Fruit fly (Drosophila melanogaster) whole organism, embryonic: ENCODE data around the gene Tpst.

Experiments
- Antp ChIP-seq: fragments of 200-800 bp; sonication (Bioruptor generic); optimal IDR thresholded peaks from 3 replicates; lab custom pipeline; 2016; ENCODE audit warnings: missing biosample characterization, missing genetic modification characterization
- Atf-2 ChIP-seq: fragments of 200-800 bp; sonication (Bioruptor generic); optimal IDR thresholded peaks from 2 replicates; lab custom pipeline; 2016; ENCODE audit warnings: missing biosample characterization, missing genetic modification characterization
- B-H1 ChIP-seq: fragments of 200-800 bp; sonication (Bioruptor generic); IDR thresholded peaks from 3 replicates; pipeline ENCODE4 v1.3.6; 2022; ENCODE audit warnings: missing biosample characterization, missing genetic modification characterization
- CG1024 ChIP-seq: fragments of 200-800 bp; sonication (Bioruptor generic); IDR thresholded peaks from 2 replicates; pipeline ENCODE4 v1.3.6; 2022; ENCODE audit warnings: missing biosample characterization, missing genetic modification characterization
- CG10431 ChIP-seq: fragments of 200-800 bp; sonication (Bioruptor generic); optimal IDR thresholded peaks from 3 replicates; lab custom pipeline; 2018; ENCODE audit warnings: missing biosample characterization, mild to moderate bottlenecking, missing genetic modification characterization
- CG10462 ChIP-seq: fragments of 200-800 bp; sonication (Bioruptor generic); optimal IDR thresholded peaks from 2 replicates; lab custom pipeline; 2016; ENCODE audit warnings: missing biosample characterization, missing genetic modification characterization
- CG10959 ChIP-seq: fragments of 200-800 bp; sonication (Bioruptor generic); IDR thresholded peaks from 2 replicates; pipeline ENCODE4 v1.3.6; 2022; ENCODE audit warnings: missing biosample characterization, missing genetic modification characterization
- CG11456 ChIP-seq: fragments of 200-800 bp; sonication (Bioruptor generic); IDR thresholded peaks from 3 replicates; pipeline ENCODE4 v1.3.6; 2022; ENCODE audit warnings: missing biosample characterization, missing genetic modification characterization
- CG14710 ChIP-seq: fragments of 200-800 bp; sonication (Bioruptor generic); optimal IDR thresholded peaks from 3 replicates; lab custom pipeline; 2019; ENCODE audit warnings: missing biosample characterization, mild to moderate bottlenecking, missing genetic modification characterization, moderate library complexity
- CG1529 ChIP-seq: fragments of 200-800 bp; sonication (Bioruptor generic); optimal IDR thresholded peaks from 3 replicates; lab custom pipeline; 2018; ENCODE audit warnings: missing biosample characterization, missing genetic modification characterization
- CG16863 ChIP-seq: fragments of 200-800 bp; sonication (Bioruptor generic); optimal IDR thresholded peaks from 3 replicates; lab custom pipeline; 2016; ENCODE audit warnings: missing biosample characterization, missing genetic modification characterization
- CG17829 ChIP-seq: fragments of 200-800 bp; optimal IDR thresholded peaks from 2 replicates; lab custom pipeline; 2019; ENCODE audit warnings: missing biosample characterization, mild to moderate bottlenecking, missing genetic modification characterization, moderate library complexity
- CG18764 ChIP-seq: fragments of 200-800 bp; sonication (Bioruptor generic); optimal IDR thresholded peaks from 3 replicates; lab custom pipeline; 2016; ENCODE audit warnings: missing biosample characterization, missing genetic modification characterization
- CG32772 ChIP-seq: fragments of 200-800 bp; sonication (Bioruptor generic); IDR thresholded peaks from 2 replicates; pipeline ENCODE4 v1.3.6; 2022; ENCODE audit warnings: missing biosample characterization, missing genetic modification characterization
- CG3281 ChIP-seq: fragments of 200-800 bp; sonication (Bioruptor generic); optimal IDR thresholded peaks from 3 replicates; lab custom pipeline; 2017; ENCODE audit warnings: missing biosample characterization, mild to moderate bottlenecking, missing genetic modification characterization
- CG34376 ChIP-seq: fragments of 200-800 bp; sonication (Bioruptor generic); optimal IDR thresholded peaks from 2 replicates; lab custom pipeline; 2018; ENCODE audit warnings: missing biosample characterization, mild to moderate bottlenecking, missing genetic modification characterization
- CG4820 ChIP-seq: fragments of 200-800 bp; sonication (Bioruptor generic); optimal IDR thresholded peaks from 3 replicates; lab custom pipeline; 2016; ENCODE audit warnings: missing biosample characterization, missing genetic modification characterization
- CG6854 ChIP-seq: fragments of 200-800 bp; sonication (Bioruptor generic); optimal IDR thresholded peaks from 3 replicates; lab custom pipeline; 2017; ENCODE audit warnings: missing biosample characterization, mild to moderate bottlenecking, missing genetic modification characterization
- CG8478 ChIP-seq: fragments of >200 bp; optimal IDR thresholded peaks from 2 replicates; lab custom pipeline; 2018
- CG8944 ChIP-seq: fragments of 200-800 bp; sonication (Bioruptor generic); optimal IDR thresholded peaks from 3 replicates; lab custom pipeline; 2016; ENCODE audit warnings: missing biosample characterization, missing genetic modification characterization
- CG9817 ChIP-seq: fragments of 200-800 bp; sonication (Bioruptor generic); optimal IDR thresholded peaks from 2 replicates; lab custom pipeline; 2018; ENCODE audit warnings: missing biosample characterization, mild to moderate bottlenecking, missing genetic modification characterization, moderate library complexity
- Deaf1 ChIP-seq: fragments of 200-800 bp; optimal IDR thresholded peaks from 3 replicates; lab custom pipeline; 2019; ENCODE audit warnings: missing biosample characterization, mild to moderate bottlenecking, missing genetic modification characterization, moderate library complexity
- Dp ChIP-seq: fragments of 200-800 bp; sonication (Bioruptor generic); optimal IDR thresholded peaks from 2 replicates; lab custom pipeline; 2018; ENCODE audit warnings: missing biosample characterization, mild to moderate bottlenecking, missing genetic modification characterization, moderate library complexity
- Ets65A ChIP-seq: fragments of 200-800 bp; sonication (Bioruptor generic); peaks from one replicate; lab custom pipeline; 2016; ENCODE audit warnings: missing biosample characterization, missing genetic modification characterization
- HLH4C ChIP-seq: fragments of 200-800 bp; sonication (Bioruptor generic); IDR thresholded peaks from 3 replicates; pipeline ENCODE4 v1.3.6; 2022; ENCODE audit warnings: missing biosample characterization, missing genetic modification characterization; ENCODE audit not compliant: partially characterized antibody
- Hmr ChIP-seq: fragments of 200-800 bp; sonication (Bioruptor generic); optimal IDR thresholded peaks from 3 replicates; lab custom pipeline; 2017; ENCODE audit warnings: mild to moderate bottlenecking, missing biosample characterization, missing genetic modification reagents, missing genetic modification characterization
- Lpt ChIP-seq: fragments of >200 bp; optimal IDR thresholded peaks from 2 replicates; lab custom pipeline; 2018; ENCODE audit warnings: missing biosample characterization, missing genetic modification characterization
- NC2α ChIP-seq: fragments of 200-800 bp; sonication (Bioruptor generic); optimal IDR thresholded peaks from 2 replicates; lab custom pipeline; 2016; ENCODE audit warnings: missing biosample characterization, missing genetic modification characterization
- Optix ChIP-seq: fragments of 200-800 bp; sonication (Bioruptor generic); IDR thresholded peaks from 3 replicates; pipeline ENCODE4 v1.3.6; 2022; ENCODE audit warnings: missing biosample characterization, missing genetic modification characterization
- Taf1 ChIP-seq: fragments of 200-800 bp; sonication (Bioruptor generic); IDR thresholded peaks from 2 replicates; pipeline ENCODE4 v1.3.6; 2022; ENCODE audit warnings: missing biosample characterization, missing genetic modification characterization
- Trl ChIP-seq, 3 experiments: fragments of >200 bp in 2 of 3; fragments of 200-800 bp in 1 of 3; sonication (Bioruptor generic) in 1 of 3; optimal IDR thresholded peaks; 2 replicates in 1 of 3; 3 replicates in 2 of 3; lab custom pipeline; 2016 to 2017; ENCODE audit warnings: missing biosample characterization in 1 of 3, missing genetic modification characterization in 1 of 3
- YL-1 ChIP-seq: fragments of 200-800 bp; sonication (Bioruptor generic); optimal IDR thresholded peaks from 3 replicates; lab custom pipeline; 2017; ENCODE audit warnings: missing biosample characterization, mild to moderate bottlenecking, missing genetic modification characterization
- aop ChIP-seq: fragments of 200-800 bp; sonication (Bioruptor generic); IDR thresholded peaks from 2 replicates; pipeline ENCODE4 v1.3.6; 2022; ENCODE audit warnings: missing biosample characterization, missing genetic modification characterization
- br ChIP-seq: fragments of >200 bp; optimal IDR thresholded peaks from 2 replicates; lab custom pipeline; 2017
- cato ChIP-seq: fragments of 200-800 bp; sonication (Bioruptor generic); optimal IDR thresholded peaks from 2 replicates; lab custom pipeline; 2016; ENCODE audit warnings: missing biosample characterization, missing genetic modification characterization, borderline replicate concordance
- chinmo ChIP-seq: fragments of 200-800 bp; sonication (Bioruptor generic); IDR thresholded peaks from 4 replicates; pipeline ENCODE4 v1.3.6; 2022; ENCODE audit warnings: missing biosample characterization, missing genetic modification characterization; ENCODE audit not compliant: partially characterized antibody
- croc ChIP-seq: fragments of 200-800 bp; sonication (Bioruptor generic); conservative IDR thresholded peaks from 3 replicates; pipeline ENCODE4 v1.3.6; 2022; ENCODE audit warnings: missing biosample characterization, missing genetic modification characterization
- crol ChIP-seq: fragments of 200-800 bp; sonication (Bioruptor generic); IDR thresholded peaks from 2 replicates; pipeline ENCODE4 v1.3.6; 2022; ENCODE audit warnings: missing biosample characterization, missing genetic modification characterization
- dmrt99B ChIP-seq: fragments of 200-800 bp; sonication (Bioruptor generic); optimal IDR thresholded peaks from 2 replicates; lab custom pipeline; 2018; ENCODE audit warnings: missing biosample characterization, mild to moderate bottlenecking, missing genetic modification characterization, moderate library complexity
- dpn ChIP-seq, 2 experiments: fragments of 200-800 bp; sonication (Bioruptor generic); optimal IDR thresholded peaks; 3 replicates each; lab custom pipeline; 2016; ENCODE audit warnings: missing biosample characterization in 2 of 2, missing genetic modification characterization in 2 of 2
- en ChIP-seq: fragments of 200-800 bp; sonication (Bioruptor generic); optimal IDR thresholded peaks from 2 replicates; lab custom pipeline; 2016; ENCODE audit warnings: missing biosample characterization, missing genetic modification characterization
- fd3F ChIP-seq: fragments of 200-800 bp; sonication (Bioruptor generic); optimal IDR thresholded peaks from 2 replicates; lab custom pipeline; 2018; ENCODE audit warnings: missing biosample characterization, mild to moderate bottlenecking, missing genetic modification characterization, moderate library complexity
- inv ChIP-seq: fragments of 200-800 bp; sonication (Bioruptor generic); IDR thresholded peaks from 2 replicates; pipeline ENCODE4 v1.3.6; 2022; ENCODE audit warnings: missing biosample characterization, missing genetic modification characterization; ENCODE audit not compliant: partially characterized antibody
- lola ChIP-seq, 3 experiments: fragments of >200 bp in 2 of 3; fragments of 200-800 bp in 1 of 3; sonication (Bioruptor generic) in 1 of 3; optimal IDR thresholded peaks; 2 replicates each; lab custom pipeline; 2017 to 2019; ENCODE audit warnings: missing biosample characterization in 3 of 3, missing genetic modification characterization in 3 of 3, mild to moderate bottlenecking in 1 of 3, moderate library complexity in 1 of 3
- mld ChIP-seq: fragments of 200-800 bp; sonication (Bioruptor generic); IDR thresholded peaks from 3 replicates; pipeline ENCODE4 v1.3.6; 2022; ENCODE audit warnings: missing biosample characterization, missing genetic modification characterization; ENCODE audit not compliant: partially characterized antibody
- pb ChIP-seq: fragments of 200-800 bp; sonication (Bioruptor generic); optimal IDR thresholded peaks from 3 replicates; lab custom pipeline; 2016; ENCODE audit warnings: missing biosample characterization, missing genetic modification characterization
- ro ChIP-seq: fragments of 200-800 bp; sonication (Bioruptor generic); IDR thresholded peaks from 2 replicates; pipeline ENCODE4 v1.3.6; 2022; ENCODE audit warnings: missing biosample characterization, missing genetic modification characterization
- so ChIP-seq: fragments of 200-800 bp; sonication (Bioruptor generic); IDR thresholded peaks from 3 replicates; pipeline ENCODE4 v1.3.6; 2022; ENCODE audit warnings: missing biosample characterization, missing genetic modification characterization
- wek ChIP-seq: fragments of 200-800 bp; sonication (Bioruptor generic); optimal IDR thresholded peaks from 3 replicates; lab custom pipeline; 2018; ENCODE audit warnings: missing biosample characterization, mild to moderate bottlenecking, missing genetic modification characterization, moderate library complexity

Gene Tpst

dm6 chrX:13641115-13641890, 77.7 kb downstream of the Tpst start (continued):
- peak; percentile 85 for TF ChIP-seq CG6854 (GFP tag; lab: Kevin White, UChicago)
- peak; percentile 93 for TF ChIP-seq CG9817 (tag; lab: Kevin White, UChicago)
- TF ChIP-seq Trl (optimal IDR thresholded peaks at IDR 0.05; lab: Kevin White, UChicago), result no peak
- peak; percentile 95 for TF ChIP-seq Trl (GFP tag; optimal IDR thresholded peaks at IDR 0.05; lab: Kevin White, UChicago)
- TF ChIP-seq Dp, result peak; percentile 15
- peak; percentile 64 for TF ChIP-seq CG10431 (GFP tag; lab: Kevin White, UChicago)
- TF ChIP-seq Lpt, result no peak
- TF ChIP-seq CG1529, result peak; percentile 83
- TF ChIP-seq CG34376, result peak; percentile 32
- peak; percentile 87 for TF ChIP-seq CG18764 (GFP tag; lab: Kevin White, UChicago)
- peak; percentile 96 for TF ChIP-seq Antp (GFP tag; lab: Kevin White, UChicago)
- peak in 1 of 3 experiments; percentile 79 for TF ChIP-seq lola (GFP tag; optimal IDR thresholded peaks at IDR 0.05; lab: Kevin White, UChicago)
- TF ChIP-seq fd3F, result peak; percentile 90
- no peak for TF ChIP-seq br (lab: Kevin White, UChicago)
- TF ChIP-seq CG10959 (GFP tag; lab: Robert Waterston, UW), result peak; percentile 71
- TF ChIP-seq crol, result no peak
- TF ChIP-seq CG1024, result peak; percentile 87
- peak; percentile 95 for TF ChIP-seq CG16863
- peak; percentile 72 for TF ChIP-seq NC2α (GFP tag; lab: Kevin White, UChicago)
- TF ChIP-seq Optix (GFP tag; lab: Robert Waterston, UW), result peak; percentile 88
- TF ChIP-seq CG8478 (lab: Kevin White, UChicago), result no peak
- TF ChIP-seq Taf1 (GFP tag; lab: Robert Waterston, UW), result peak; percentile 68; the same call in 1 of the 2 replicates
- TF ChIP-seq Ets65A, result peak; percentile 99
- no peak for TF ChIP-seq inv (GFP tag; lab: Robert Waterston, UW)
- peak; percentile 80 for TF ChIP-seq croc
- TF ChIP-seq CG17829, result peak; percentile 84
- no peak for TF ChIP-seq Deaf1 (tag; lab: Kevin White, UChicago)
- TF ChIP-seq CG3281 (GFP tag; lab: Kevin White, UChicago), result peak; percentile 93
- peak; percentile 95 to 96 for TF ChIP-seq dpn (GFP tag; optimal IDR thresholded peaks at IDR 0.05; lab: Kevin White, UChicago)
- TF ChIP-seq HLH4C, result no peak
- peak; percentile 95 for TF ChIP-seq CG11456
- TF ChIP-seq B-H1 (GFP tag; lab: Robert Waterston, UW), result peak; percentile 89
- peak; percentile 96 for TF ChIP-seq CG8944
- peak; percentile 79 for TF ChIP-seq YL-1 (GFP tag; lab: Kevin White, UChicago)
- TF ChIP-seq en (GFP tag; lab: Kevin White, UChicago), result peak; percentile 95
- TF ChIP-seq cato (GFP tag; lab: Kevin White, UChicago), result peak; percentile 90
- peak; percentile 90 for TF ChIP-seq CG10462 (GFP tag; lab: Kevin White, UChicago)
- 0 out of 2 replicates have a peak, but pooled peaks have one; percentile 43 for TF ChIP-seq ro (GFP tag; lab: Robert Waterston, UW)
- peak; percentile 82 for TF ChIP-seq CG14710 (tag; lab: Kevin White, UChicago)
- TF ChIP-seq dmrt99B (tag; lab: Kevin White, UChicago), result peak; percentile 94
- no peak for TF ChIP-seq mld
- TF ChIP-seq chinmo, result no peak; the same call in 3 of the 4 replicates
- peak; percentile 95 for TF ChIP-seq so (GFP tag; lab: Robert Waterston, UW)
- TF ChIP-seq pb (GFP tag; lab: Kevin White, UChicago), result peak; percentile 95
- TF ChIP-seq aop (GFP tag; lab: Robert Waterston, UW), result peak; percentile 64; the same call in 1 of the 2 replicates
- peak; percentile 95 for TF ChIP-seq Hmr (GFP tag; lab: Kevin White, UChicago)
- peak; percentile 93 for TF ChIP-seq CG4820 (GFP tag; lab: Kevin White, UChicago)
- peak; percentile 94 for TF ChIP-seq Atf-2
- peak; percentile 78 for TF ChIP-seq wek (GFP tag; lab: Kevin White, UChicago)
- peak; percentile 89 for TF ChIP-seq CG32772 (GFP tag; lab: Robert Waterston, UW)
